Worm (Caenorhabditis elegans) whole organism, L2 larva: ENCODE results near the gene lmd-3.

Source experiments
- C34F6.9 ChIP-seq: fragments of 150-350 bp; optimal IDR thresholded peaks from 2 replicates; lab custom pipeline; 2014; ENCODE audit warnings: missing biosample characterization, missing genetic modification characterization
- F13H6.1 ChIP-seq: sonication (generic microtip); optimal IDR thresholded peaks from 2 replicates; lab custom pipeline; 2016; ENCODE audit warnings: missing genetic modification characterization, missing compliant biosample characterization
- R02D3.7 ChIP-seq: fragments of 150-350 bp; optimal IDR thresholded peaks from 2 replicates; lab custom pipeline; 2014; ENCODE audit warnings: missing biosample characterization, missing genetic modification characterization
- Y55F3AM.14 ChIP-seq: fragments of 200-800 bp; sonication (Bioruptor generic); optimal IDR thresholded peaks from 2 replicates; lab custom pipeline; 2018; ENCODE audit warnings: mild to moderate bottlenecking, missing genetic modification characterization, missing compliant biosample characterization
- alr-1 ChIP-seq: fragments of 150-350 bp; optimal IDR thresholded peaks from 2 replicates; lab custom pipeline; 2014; ENCODE audit warnings: missing biosample characterization, missing genetic modification characterization
- ama-1 ChIP-seq: fragments of 150-350 bp; optimal IDR thresholded peaks from 2 replicates; lab custom pipeline; 2018; ENCODE audit warnings: inconsistent platforms
- blmp-1 ChIP-seq: sonication (generic microtip); optimal IDR thresholded peaks from 2 replicates; lab custom pipeline; 2017; ENCODE audit warnings: missing genetic modification characterization, mild to moderate bottlenecking, missing compliant biosample characterization, antibody characterized with exemption, moderate library complexity; ENCODE audit not compliant: insufficient read depth
- ceh-16 ChIP-seq: fragments of 150-350 bp; optimal IDR thresholded peaks from 2 replicates; lab custom pipeline; 2014; ENCODE audit warnings: missing biosample characterization, missing genetic modification characterization
- ceh-82 ChIP-seq: fragments of 150-350 bp; optimal IDR thresholded peaks from 2 replicates; lab custom pipeline; 2014; ENCODE audit warnings: missing biosample characterization, missing genetic modification characterization
- dmd-4 ChIP-seq: sonication (generic microtip); optimal IDR thresholded peaks from 2 replicates; lab custom pipeline; 2017; ENCODE audit warnings: missing biosample characterization, missing genetic modification characterization
- egl-27 ChIP-seq: sonication (generic microtip); optimal IDR thresholded peaks from 3 replicates; lab custom pipeline; 2017; ENCODE audit warnings: missing biosample characterization, missing genetic modification reagents, missing genetic modification characterization
- elt-1 ChIP-seq: fragments of 150-350 bp; optimal IDR thresholded peaks from 2 replicates; lab custom pipeline; 2014; ENCODE audit warnings: missing biosample characterization, missing genetic modification characterization
- elt-3 ChIP-seq: sonication (generic microtip); optimal IDR thresholded peaks from 2 replicates; lab custom pipeline; 2017; ENCODE audit warnings: missing biosample characterization, missing genetic modification characterization
- fos-1 ChIP-seq: fragments of 150-350 bp; optimal IDR thresholded peaks from 2 replicates; lab custom pipeline; 2014; ENCODE audit warnings: missing biosample characterization, missing genetic modification characterization
- gmeb-1 ChIP-seq: fragments of 150-350 bp; optimal IDR thresholded peaks from 2 replicates; lab custom pipeline; 2014; ENCODE audit warnings: missing biosample characterization, missing genetic modification characterization
- lin-13 ChIP-seq: fragments of 150-350 bp; optimal IDR thresholded peaks from 2 replicates; lab custom pipeline; 2014; ENCODE audit warnings: missing biosample characterization, missing genetic modification reagents, missing genetic modification characterization
- lin-39 ChIP-seq: fragments of 150-350 bp; optimal IDR thresholded peaks from 2 replicates; lab custom pipeline; 2014; ENCODE audit warnings: missing biosample characterization, missing genetic modification reagents, missing genetic modification characterization
- lsy-2 ChIP-seq, 2 experiments: fragments of 150-350 bp in 1 of 2; sonication (generic microtip) in 1 of 2; optimal IDR thresholded peaks; 2 replicates each; lab custom pipeline; 2014 to 2017; ENCODE audit warnings: missing biosample characterization in 2 of 2, missing genetic modification characterization in 2 of 2
- mab-5 ChIP-seq: fragments of 150-350 bp; optimal IDR thresholded peaks from 2 replicates; lab custom pipeline; 2014; ENCODE audit warnings: missing biosample characterization, missing genetic modification characterization
- mbf-1 ChIP-seq: sonication (generic microtip); optimal IDR thresholded peaks from 2 replicates; lab custom pipeline; 2017; ENCODE audit warnings: missing biosample characterization, missing genetic modification characterization
- mdl-1 ChIP-seq, 2 experiments: fragments of 150-350 bp in 1 of 2; sonication (generic microtip) in 1 of 2; optimal IDR thresholded peaks; 2 replicates each; lab custom pipeline; 2017; ENCODE audit warnings: missing biosample characterization in 2 of 2, missing genetic modification characterization in 2 of 2
- nhr-10 ChIP-seq: sonication (generic microtip); optimal IDR thresholded peaks from 2 replicates; lab custom pipeline; 2017; ENCODE audit warnings: missing biosample characterization, missing genetic modification characterization
- nhr-12 ChIP-seq: fragments of 150-350 bp; optimal IDR thresholded peaks from 2 replicates; lab custom pipeline; 2014; ENCODE audit warnings: missing biosample characterization, missing genetic modification characterization
- nhr-129 ChIP-seq: fragments of 150-350 bp; optimal IDR thresholded peaks from 2 replicates; lab custom pipeline; 2014; ENCODE audit warnings: missing biosample characterization, missing genetic modification characterization
- nhr-21 ChIP-seq: fragments of 150-350 bp; optimal IDR thresholded peaks from 2 replicates; lab custom pipeline; 2014; ENCODE audit warnings: missing biosample characterization, missing genetic modification characterization
- nhr-237 ChIP-seq: fragments of 150-350 bp; optimal IDR thresholded peaks from 2 replicates; lab custom pipeline; 2014; ENCODE audit warnings: missing biosample characterization, missing genetic modification characterization
- nhr-25 ChIP-seq: fragments of 150-350 bp; sonication (generic microtip); optimal IDR thresholded peaks from 3 replicates; lab custom pipeline; 2014; ENCODE audit warnings: missing biosample characterization, missing genetic modification characterization
- nhr-6 ChIP-seq: fragments of 150-350 bp; optimal IDR thresholded peaks from 2 replicates; lab custom pipeline; 2014; ENCODE audit warnings: missing biosample characterization, missing genetic modification characterization
- nhr-77 ChIP-seq: fragments of 150-350 bp; optimal IDR thresholded peaks from 2 replicates; lab custom pipeline; 2014; ENCODE audit warnings: missing biosample characterization, missing genetic modification characterization
- peb-1 ChIP-seq: fragments of 150-350 bp; optimal IDR thresholded peaks from 2 replicates; lab custom pipeline; 2014; ENCODE audit warnings: missing biosample characterization, missing genetic modification characterization
- sem-4 ChIP-seq: fragments of 150-350 bp; optimal IDR thresholded peaks from 2 replicates; lab custom pipeline; 2014; ENCODE audit warnings: missing biosample characterization, missing genetic modification reagents, missing genetic modification characterization
- skn-1 ChIP-seq: sonication (generic microtip); optimal IDR thresholded peaks from 2 replicates; lab custom pipeline; 2017; ENCODE audit warnings: missing biosample characterization, missing genetic modification characterization
- sma-3 ChIP-seq: sonication (generic microtip); optimal IDR thresholded peaks from 2 replicates; lab custom pipeline; 2016; ENCODE audit warnings: missing genetic modification reagents, missing genetic modification characterization, missing compliant biosample characterization
- sma-9 ChIP-seq, 2 experiments: fragments of 150-350 bp in 1 of 2; sonication (generic microtip) in 1 of 2; optimal IDR thresholded peaks; 2 replicates each; lab custom pipeline; 2014 to 2016; ENCODE audit warnings: missing genetic modification characterization in 2 of 2, mild to moderate bottlenecking in 1 of 2, missing biosample characterization in 1 of 2, missing compliant biosample characterization in 1 of 2, missing genetic modification reagents in 1 of 2, moderate library complexity in 1 of 2
- unc-39 ChIP-seq: fragments of 150-350 bp; optimal IDR thresholded peaks from 2 replicates; lab custom pipeline; 2014; ENCODE audit warnings: missing biosample characterization, missing genetic modification characterization
- unc-55 ChIP-seq: fragments of 150-350 bp; sonication (generic microtip); optimal IDR thresholded peaks from 3 replicates; lab custom pipeline; 2014; ENCODE audit warnings: missing biosample characterization, missing genetic modification reagents, missing genetic modification characterization
- unc-62 ChIP-seq: fragments of 150-350 bp; optimal IDR thresholded peaks from 2 replicates; lab custom pipeline; 2014; ENCODE audit warnings: missing biosample characterization, missing genetic modification reagents, missing genetic modification characterization
- zag-1 ChIP-seq: fragments of 150-350 bp; optimal IDR thresholded peaks from 2 replicates; lab custom pipeline; 2014; ENCODE audit warnings: missing biosample characterization, missing genetic modification characterization
- ztf-1 ChIP-seq: fragments of 200-800 bp; sonication (Bioruptor generic); conservative IDR thresholded peaks from 2 replicates; pipeline ENCODE4 v1.3.6; 2022; ENCODE audit warnings: missing genetic modification characterization, missing compliant biosample characterization
- ztf-11 ChIP-seq: sonication (generic microtip); optimal IDR thresholded peaks from 2 replicates; lab custom pipeline; 2017; ENCODE audit warnings: missing biosample characterization, missing genetic modification characterization
- ztf-4 ChIP-seq: fragments of 150-350 bp; optimal IDR thresholded peaks from 2 replicates; lab custom pipeline; 2014; ENCODE audit warnings: missing biosample characterization, missing genetic modification characterization

lmd-3 gene

DNA sequence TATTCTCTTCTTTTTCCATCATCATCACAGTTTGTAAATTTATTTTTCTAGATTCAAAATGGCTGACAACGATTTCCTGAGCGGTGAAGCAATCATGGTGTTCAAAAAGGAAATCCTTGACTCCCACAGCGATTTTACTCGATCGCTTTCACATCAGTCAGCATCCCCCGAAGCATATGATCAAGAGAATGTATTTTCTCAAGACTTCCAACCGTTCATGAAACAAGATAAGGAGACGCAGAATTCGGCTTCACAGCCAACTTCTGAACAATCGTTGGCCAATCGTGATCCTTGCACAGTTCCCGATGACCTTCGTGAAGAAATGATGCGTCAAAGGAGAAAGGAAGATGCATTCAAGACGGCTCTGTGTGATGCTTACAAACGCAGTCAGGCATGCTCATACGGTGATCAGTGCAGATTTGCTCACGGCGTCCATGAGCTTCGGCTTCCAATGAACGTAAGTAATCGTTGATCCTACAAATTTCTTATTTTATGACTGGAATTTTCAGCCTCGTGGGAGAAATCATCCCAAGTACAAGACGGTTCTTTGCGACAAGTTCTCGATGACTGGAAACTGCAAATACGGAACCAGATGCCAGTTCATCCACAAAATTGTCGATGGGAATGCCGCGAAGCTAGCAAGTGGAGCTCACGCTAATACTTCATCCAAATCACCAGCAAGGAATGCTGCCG is 30.4 kb downstream of the lmd-3 start, which contains the start of gene pos-1:
TSS of gene pos-1 (plus strand) at position 51 of the 693 bp plus-strand sequence.
- no peak for TF ChIP-seq alr-1 (tag; lab: Kevin White, UChicago)
- no peak for TF ChIP-seq nhr-129 (tag; lab: Kevin White, UChicago)
- TF ChIP-seq C34F6.9, result no peak
- no peak for TF ChIP-seq peb-1 (tag; lab: Kevin White, UChicago)
- TF ChIP-seq lin-13 (GFP tag; lab: Kevin White, UChicago), result no peak
- no peak for TF ChIP-seq nhr-10 (tag; lab: Kevin White, UChicago)
- no peak for TF ChIP-seq nhr-6 (tag; lab: Kevin White, UChicago)
- TF ChIP-seq F13H6.1 (tag; lab: Kevin White, UChicago), result no peak
- TF ChIP-seq Y55F3AM.14 (GFP tag; lab: Kevin White, UChicago), result no peak
- no peak for TF ChIP-seq mab-5
- TF ChIP-seq unc-55 (GFP tag; lab: Kevin White, UChicago), result no peak
- TF ChIP-seq ceh-82 (tag; lab: Kevin White, UChicago), result no peak
- no peak for TF ChIP-seq elt-3
- TF ChIP-seq gmeb-1 (tag; lab: Kevin White, UChicago), result no peak

DNA sequence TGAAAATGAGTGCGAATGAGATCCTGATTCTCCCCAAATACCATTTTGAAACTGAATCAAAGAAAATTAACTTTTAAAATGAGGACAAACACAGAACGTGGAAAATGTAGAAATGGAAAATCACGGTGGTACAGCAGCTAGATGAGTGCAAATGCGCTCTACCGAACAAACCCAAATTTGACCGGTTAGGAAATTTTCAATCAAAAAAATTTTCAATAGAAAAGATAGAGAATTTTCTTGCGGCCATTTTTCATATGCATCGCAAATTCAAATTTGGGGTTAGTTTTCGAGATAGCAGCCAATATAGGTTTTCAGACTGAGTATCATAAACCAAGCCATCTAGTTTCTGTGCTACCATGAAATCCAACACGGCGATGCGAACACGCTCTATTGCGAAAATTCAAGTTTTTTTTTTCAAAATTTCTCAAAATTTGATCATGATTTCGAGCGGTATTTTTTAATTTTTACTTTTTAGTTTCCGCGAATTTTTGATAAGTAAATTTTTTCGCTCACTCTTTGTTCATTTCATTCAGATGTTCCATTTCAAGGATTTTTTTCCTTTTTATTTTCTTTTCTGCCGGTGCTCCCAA is 31.1 kb downstream of the lmd-3 start, which contains the start of gene vha-18:
TSS of gene vha-18 (minus strand) at position 51 of the 590 bp plus-strand sequence.
- no peak for TF ChIP-seq unc-39
- no peak for TF ChIP-seq dmd-4 (tag; lab: Kevin White, UChicago)
- TF ChIP-seq ztf-11 (tag; lab: Kevin White, UChicago), result no peak
- TF ChIP-seq elt-3, result no peak
- TF ChIP-seq nhr-77 (tag; lab: Kevin White, UChicago), result no peak
- TF ChIP-seq nhr-12 (tag; lab: Kevin White, UChicago), result no peak
- no peak for TF ChIP-seq ceh-16 (tag; lab: Kevin White, UChicago)
- TF ChIP-seq zag-1 (tag; lab: Kevin White, UChicago), result no peak
- no peak for TF ChIP-seq skn-1 (tag; lab: Kevin White, UChicago)
- no peak for TF ChIP-seq ztf-4 (tag; lab: Kevin White, UChicago)
- TF ChIP-seq unc-62 (GFP tag; lab: Kevin White, UChicago), result no peak
- TF ChIP-seq sem-4 (tag; lab: Kevin White, UChicago), result no peak
- TF ChIP-seq alr-1 (tag; lab: Kevin White, UChicago), result no peak
- TF ChIP-seq R02D3.7 (tag; lab: Kevin White, UChicago), result no peak
- no peak for TF ChIP-seq sma-9 (GFP tag; optimal IDR thresholded peaks at IDR 0.05; lab: Kevin White, UChicago)
- no peak for TF ChIP-seq sma-9 (tag; optimal IDR thresholded peaks at IDR 0.05; lab: Kevin White, UChicago)
- no peak for TF ChIP-seq nhr-25
- TF ChIP-seq nhr-21 (tag; lab: Kevin White, UChicago), result no peak
- TF ChIP-seq egl-27 (tag; lab: Kevin White, UChicago), result no peak
- TF ChIP-seq fos-1 (tag; lab: Kevin White, UChicago), result no peak
- no peak for TF ChIP-seq blmp-1 (tag; lab: Kevin White, UChicago)

- TF ChIP-seq lsy-2 (tag; optimal IDR thresholded peaks at IDR 0.05; lab: Kevin White, UChicago) (no peak), sma-3 (no peak), ceh-16 (tag; lab: Kevin White, UChicago) (no peak), nhr-77 (tag; lab: Kevin White, UChicago) (no peak), elt-1 (tag; lab: Kevin White, UChicago) (no peak), ztf-1 (GFP tag; lab: Robert Waterston, UW) (no peak), Y55F3AM.14 (GFP tag; lab: Kevin White, UChicago) (no peak), nhr-25 (no peak), lin-39 (tag; lab: Kevin White, UChicago) (no peak), ama-1 (lab: Kevin White, UChicago) (no peak), ztf-11 (tag; lab: Kevin White, UChicago) (no peak), F13H6.1 (tag; lab: Kevin White, UChicago) (no peak), nhr-237 (no peak), unc-55 (GFP tag; lab: Kevin White, UChicago) (no peak), mbf-1 (no peak), nhr-129 (tag; lab: Kevin White, UChicago) (no peak), sma-9 (GFP tag; optimal IDR thresholded peaks at IDR 0.05; lab: Kevin White, UChicago) (no peak), sma-9 (tag; optimal IDR thresholded peaks at IDR 0.05; lab: Kevin White, UChicago) (no peak), mdl-1 (tag; optimal IDR thresholded peaks at IDR 0.05; lab: Kevin White, UChicago) (no peak)
Measured at ce11 chrV:8410406-8410805, 34.2 kb downstream of the lmd-3 start, which contains the start of gene F52E1.2. Gene F52E1.2 (plus strand): TSS chrV:8410595.
